Worm (Caenorhabditis elegans) whole organism, mixed stage, embryonic: ENCODE data around the gene moa-1.

ENCODE experiments used
- lin-13 ChIP-seq: fragments of 150-350 bp; optimal IDR thresholded peaks from 2 replicates; lab custom pipeline; 2014; ENCODE audit warnings: missing biosample characterization, missing genetic modification characterization
- lsy-2 ChIP-seq: fragments of 150-350 bp; optimal IDR thresholded peaks from 2 replicates; lab custom pipeline; 2014; ENCODE audit warnings: missing biosample characterization, missing genetic modification characterization
- nhr-237 ChIP-seq: fragments of 150-350 bp; optimal IDR thresholded peaks from 2 replicates; lab custom pipeline; 2014; ENCODE audit warnings: missing biosample characterization, missing genetic modification characterization

DNA sequence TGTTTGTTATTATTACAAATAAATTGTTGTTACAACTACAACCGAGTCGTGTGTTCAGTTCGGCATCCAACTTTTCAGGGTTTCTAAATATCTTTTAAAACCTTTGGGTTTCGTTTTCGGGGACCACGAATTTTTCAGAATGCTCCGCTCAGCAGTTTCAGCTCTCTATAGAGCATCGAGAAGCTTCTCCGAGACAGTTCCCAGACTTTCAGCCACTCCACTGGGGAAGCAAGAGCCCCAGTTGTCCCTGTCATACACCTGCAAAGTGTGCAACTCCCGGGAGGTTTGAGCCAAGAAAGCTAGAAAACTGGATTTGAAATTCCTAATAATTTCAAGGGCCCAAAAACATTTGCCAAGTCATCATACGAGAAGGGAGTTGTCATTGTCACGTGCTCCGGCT, 18.3 kb downstream of the moa-1 start, which contains the start of gene F53A3.7:
- TF ChIP-seq lsy-2: no peak
- no peak for TF ChIP-seq nhr-237 (tag; lab: Kevin White, UChicago)
- TF ChIP-seq lin-13: no peak
